Fruit fly (Drosophila melanogaster) whole organism, embryonic: Measurements from ENCODE around the gene CG9518.

Experiments
- CG10543 ChIP-seq: fragments of 200-800 bp; sonication (Bioruptor generic); optimal IDR thresholded peaks from 3 replicates; lab custom pipeline; 2017; ENCODE audit warnings: missing biosample characterization, mild to moderate bottlenecking, missing genetic modification characterization, moderate library complexity
- CG13123 ChIP-seq: fragments of 200-800 bp; sonication (Bioruptor generic); optimal IDR thresholded peaks from 2 replicates; lab custom pipeline; 2016; ENCODE audit warnings: missing biosample characterization, missing genetic modification characterization
- CG13424 ChIP-seq: fragments of 200-800 bp; sonication (Bioruptor generic); optimal IDR thresholded peaks from 2 replicates; lab custom pipeline; 2019; ENCODE audit warnings: missing biosample characterization, mild to moderate bottlenecking, missing genetic modification characterization, moderate library complexity
- CG14014 ChIP-seq: fragments of 200-800 bp; sonication (Bioruptor generic); IDR thresholded peaks from 2 replicates; pipeline ENCODE4 v1.3.6; 2022; ENCODE audit warnings: missing biosample characterization, missing genetic modification characterization
- CG15011 ChIP-seq: fragments of 200-800 bp; sonication (Bioruptor generic); optimal IDR thresholded peaks from 3 replicates; lab custom pipeline; 2018; ENCODE audit warnings: missing biosample characterization, mild to moderate bottlenecking, missing genetic modification characterization
- CG17568 ChIP-seq: fragments of 200-800 bp; sonication (Bioruptor generic); optimal IDR thresholded peaks from 2 replicates; lab custom pipeline; 2018; ENCODE audit warnings: missing biosample characterization, mild to moderate bottlenecking, missing genetic modification characterization, moderate library complexity
- CG18011 ChIP-seq: fragments of 200-800 bp; sonication (Bioruptor generic); optimal IDR thresholded peaks from 2 replicates; lab custom pipeline; 2017; ENCODE audit warnings: missing biosample characterization, missing genetic modification characterization, mild to moderate bottlenecking, moderate library complexity, missing genotype
- CG1832 ChIP-seq: fragments of 200-800 bp; sonication (Bioruptor generic); optimal IDR thresholded peaks from 2 replicates; lab custom pipeline; 2017; ENCODE audit warnings: missing biosample characterization, mild to moderate bottlenecking, missing genetic modification characterization, inconsistent platforms
- CG2129 ChIP-seq: fragments of 200-800 bp; sonication (Bioruptor generic); IDR thresholded peaks from 2 replicates; pipeline ENCODE4 v1.3.6; 2022; ENCODE audit warnings: missing biosample characterization, missing genetic modification characterization; ENCODE audit not compliant: partially characterized antibody
- CG2875 ChIP-seq: fragments of 200-800 bp; sonication (Bioruptor generic); optimal IDR thresholded peaks from 2 replicates; lab custom pipeline; 2017; ENCODE audit warnings: missing biosample characterization, mild to moderate bottlenecking, missing genetic modification characterization, missing genetic modification reagents
- CG32767 ChIP-seq: fragments of 200-800 bp; sonication (Bioruptor generic); IDR thresholded peaks from 2 replicates; pipeline ENCODE4 v1.3.6; 2022; ENCODE audit warnings: missing biosample characterization, missing genetic modification characterization
- CG4328 ChIP-seq: fragments of 200-800 bp; sonication (Bioruptor generic); optimal IDR thresholded peaks from 3 replicates; lab custom pipeline; 2017; ENCODE audit warnings: missing biosample characterization, missing genetic modification reagents, missing genetic modification characterization
- CG4617 ChIP-seq: fragments of 200-800 bp; sonication (Bioruptor generic); optimal IDR thresholded peaks from 3 replicates; lab custom pipeline; 2016; ENCODE audit warnings: missing biosample characterization, missing genetic modification characterization, borderline replicate concordance
- CG6654 ChIP-seq: fragments of 200-800 bp; sonication (Bioruptor generic); optimal IDR thresholded peaks from 2 replicates; lab custom pipeline; 2017; ENCODE audit warnings: missing biosample characterization, mild to moderate bottlenecking, missing genetic modification characterization
- CG6813 ChIP-seq: fragments of 200-800 bp; sonication (Bioruptor generic); optimal IDR thresholded peaks from 2 replicates; lab custom pipeline; 2017; ENCODE audit warnings: missing biosample characterization, missing genetic modification characterization, mild to moderate bottlenecking, moderate library complexity, missing genetic modification reagents
- CG6854 ChIP-seq: fragments of 200-800 bp; sonication (Bioruptor generic); optimal IDR thresholded peaks from 3 replicates; lab custom pipeline; 2017; ENCODE audit warnings: missing biosample characterization, mild to moderate bottlenecking, missing genetic modification characterization
- CG9215 ChIP-seq: fragments of 200-800 bp; sonication (Bioruptor generic); IDR thresholded peaks from 2 replicates; pipeline ENCODE4 v1.3.6; 2022; ENCODE audit warnings: missing biosample characterization, missing genetic modification characterization
- Dip3 ChIP-seq: fragments of 200-800 bp; sonication (Bioruptor generic); optimal IDR thresholded peaks from 3 replicates; lab custom pipeline; 2016; ENCODE audit warnings: missing biosample characterization, missing genetic modification characterization
- Doc2 ChIP-seq: fragments of 200-800 bp; sonication (Bioruptor generic); IDR thresholded peaks from 2 replicates; pipeline ENCODE4 v1.3.6; 2022; ENCODE audit warnings: missing biosample characterization, missing genetic modification characterization
- ERR ChIP-seq: fragments of 200-800 bp; sonication (Bioruptor generic); optimal IDR thresholded peaks from 2 replicates; lab custom pipeline; 2016; ENCODE audit warnings: missing biosample characterization, missing genetic modification characterization
- HLHmδ ChIP-seq: fragments of 200-800 bp; sonication (Bioruptor generic); optimal IDR thresholded peaks from 2 replicates; lab custom pipeline; 2018; ENCODE audit warnings: missing biosample characterization, mild to moderate bottlenecking, missing genetic modification characterization, moderate library complexity
- Hsf ChIP-seq: fragments of 200-800 bp; sonication (Bioruptor generic); optimal IDR thresholded peaks from 3 replicates; lab custom pipeline; 2016; ENCODE audit warnings: missing biosample characterization, missing genetic modification characterization
- Lpt ChIP-seq: fragments of >200 bp; optimal IDR thresholded peaks from 2 replicates; lab custom pipeline; 2018; ENCODE audit warnings: missing biosample characterization, missing genetic modification characterization
- Mad ChIP-seq: fragments of 200-800 bp; sonication (Bioruptor generic); optimal IDR thresholded peaks from 2 replicates; lab custom pipeline; 2016; ENCODE audit warnings: missing biosample characterization, missing genetic modification characterization
- Rfx ChIP-seq: fragments of 200-800 bp; sonication (Bioruptor generic); IDR thresholded peaks from 2 replicates; pipeline ENCODE4 v1.3.6; 2022; ENCODE audit warnings: missing biosample characterization, missing genetic modification characterization
- Sox102F ChIP-seq: fragments of 200-800 bp; sonication (Bioruptor generic); optimal IDR thresholded peaks from 2 replicates; lab custom pipeline; 2018; ENCODE audit warnings: missing biosample characterization, mild to moderate bottlenecking, missing genetic modification characterization, moderate library complexity
- TFAM ChIP-seq: fragments of 200-800 bp; sonication (Bioruptor generic); optimal IDR thresholded peaks from 2 replicates; lab custom pipeline; 2017; ENCODE audit warnings: missing biosample characterization, missing genetic modification characterization, inconsistent platforms
- al ChIP-seq: fragments of 200-800 bp; sonication (Bioruptor generic); IDR thresholded peaks from 2 replicates; pipeline ENCODE4 v1.3.6; 2022; ENCODE audit warnings: missing biosample characterization, missing genetic modification characterization
- az2 ChIP-seq: fragments of 200-800 bp; sonication (Bioruptor generic); optimal IDR thresholded peaks from 3 replicates; lab custom pipeline; 2016; ENCODE audit warnings: missing biosample characterization, missing genetic modification characterization
- cad ChIP-seq: fragments of >200 bp; optimal IDR thresholded peaks from 2 replicates; lab custom pipeline; 2017; ENCODE audit warnings: missing biosample characterization, missing genetic modification characterization
- cas ChIP-seq: fragments of 200-800 bp; sonication (Bioruptor generic); IDR thresholded peaks from 2 replicates; pipeline ENCODE4 v1.3.6; 2022; ENCODE audit warnings: missing biosample characterization, missing genetic modification characterization
- caup ChIP-seq: fragments of 200-800 bp; sonication (Bioruptor generic); optimal IDR thresholded peaks from 3 replicates; lab custom pipeline; 2017; ENCODE audit warnings: missing biosample characterization, mild to moderate bottlenecking, missing genetic modification characterization, moderate library complexity; ENCODE audit not compliant: severe bottlenecking
- cg ChIP-seq: fragments of 200-800 bp; sonication (Bioruptor generic); optimal IDR thresholded peaks from 3 replicates; lab custom pipeline; 2019; ENCODE audit warnings: missing biosample characterization, mild to moderate bottlenecking, missing genetic modification characterization, moderate library complexity
- chm ChIP-seq: fragments of 200-800 bp; sonication (Bioruptor generic); IDR thresholded peaks from 2 replicates; pipeline ENCODE4 v1.3.6; 2022; ENCODE audit warnings: missing biosample characterization, missing genetic modification characterization
- dm ChIP-seq: fragments of 200-800 bp; sonication (Bioruptor generic); optimal IDR thresholded peaks from 3 replicates; lab custom pipeline; 2016; ENCODE audit warnings: missing biosample characterization, missing genetic modification characterization
- ems ChIP-seq: fragments of 200-800 bp; sonication (Bioruptor generic); optimal IDR thresholded peaks from 3 replicates; lab custom pipeline; 2016; ENCODE audit warnings: missing biosample characterization, missing genetic modification characterization
- en ChIP-seq: fragments of 200-800 bp; sonication (Bioruptor generic); optimal IDR thresholded peaks from 2 replicates; lab custom pipeline; 2016; ENCODE audit warnings: missing biosample characterization, missing genetic modification characterization
- esg ChIP-seq: fragments of 200-800 bp; sonication (Bioruptor generic); conservative IDR thresholded peaks from 2 replicates; pipeline ENCODE4 v1.3.6; 2022; ENCODE audit warnings: missing biosample characterization, missing genetic modification characterization
- fd96Cb ChIP-seq: fragments of 200-800 bp; sonication (Bioruptor generic); optimal IDR thresholded peaks from 2 replicates; lab custom pipeline; 2018; ENCODE audit warnings: missing biosample characterization, mild to moderate bottlenecking, missing genetic modification characterization, moderate library complexity
- jumu ChIP-seq: fragments of 200-800 bp; sonication (Bioruptor generic); optimal IDR thresholded peaks from 3 replicates; lab custom pipeline; 2016; ENCODE audit warnings: missing biosample characterization, missing genetic modification characterization
- ken ChIP-seq: fragments of 200-800 bp; sonication (Bioruptor generic); IDR thresholded peaks from 3 replicates; pipeline ENCODE4 v1.3.6; 2022; ENCODE audit warnings: missing biosample characterization, missing genetic modification characterization
- org-1 ChIP-seq: fragments of 200-800 bp; sonication (Bioruptor generic); optimal IDR thresholded peaks from 2 replicates; lab custom pipeline; 2017; ENCODE audit warnings: missing biosample characterization, missing genetic modification characterization
- p53 ChIP-seq: fragments of 200-800 bp; sonication (Bioruptor generic); optimal IDR thresholded peaks from 2 replicates; lab custom pipeline; 2016; ENCODE audit warnings: missing biosample characterization, missing genetic modification characterization
- pita ChIP-seq: fragments of 200-800 bp; sonication (Bioruptor generic); optimal IDR thresholded peaks from 2 replicates; lab custom pipeline; 2017; ENCODE audit warnings: missing biosample characterization, mild to moderate bottlenecking, missing genetic modification characterization
- seq ChIP-seq: fragments of 200-800 bp; sonication (Bioruptor generic); IDR thresholded peaks from 2 replicates; pipeline ENCODE4 v1.3.6; 2022; ENCODE audit warnings: missing biosample characterization, missing genetic modification characterization
- sisA ChIP-seq: fragments of 200-800 bp; sonication (Bioruptor generic); IDR thresholded peaks from 2 replicates; pipeline ENCODE4 v1.3.6; 2022; ENCODE audit warnings: missing biosample characterization, missing genetic modification characterization
- sr ChIP-seq: fragments of 200-800 bp; sonication (Bioruptor generic); IDR thresholded peaks from 3 replicates; pipeline ENCODE4 v1.3.6; 2022; ENCODE audit warnings: missing biosample characterization, missing genetic modification characterization
- stc ChIP-seq: fragments of 200-800 bp; sonication (Bioruptor generic); IDR thresholded peaks from 2 replicates; pipeline ENCODE4 v1.3.6; 2022; ENCODE audit warnings: missing biosample characterization, missing genetic modification characterization
- tio ChIP-seq: fragments of 200-800 bp; sonication (Bioruptor generic); optimal IDR thresholded peaks from 2 replicates; lab custom pipeline; 2017; ENCODE audit warnings: missing biosample characterization, missing genetic modification characterization, inconsistent platforms
- usp ChIP-seq: fragments of >200 bp; optimal IDR thresholded peaks from 2 replicates; lab custom pipeline; 2017; ENCODE audit warnings: missing biosample characterization, missing genetic modification characterization
- vfl ChIP-seq: fragments of 200-800 bp; sonication (Bioruptor generic); optimal IDR thresholded peaks from 2 replicates; lab custom pipeline; 2016; ENCODE audit warnings: missing biosample characterization, missing genetic modification characterization

Gene CG9518

DNA sequence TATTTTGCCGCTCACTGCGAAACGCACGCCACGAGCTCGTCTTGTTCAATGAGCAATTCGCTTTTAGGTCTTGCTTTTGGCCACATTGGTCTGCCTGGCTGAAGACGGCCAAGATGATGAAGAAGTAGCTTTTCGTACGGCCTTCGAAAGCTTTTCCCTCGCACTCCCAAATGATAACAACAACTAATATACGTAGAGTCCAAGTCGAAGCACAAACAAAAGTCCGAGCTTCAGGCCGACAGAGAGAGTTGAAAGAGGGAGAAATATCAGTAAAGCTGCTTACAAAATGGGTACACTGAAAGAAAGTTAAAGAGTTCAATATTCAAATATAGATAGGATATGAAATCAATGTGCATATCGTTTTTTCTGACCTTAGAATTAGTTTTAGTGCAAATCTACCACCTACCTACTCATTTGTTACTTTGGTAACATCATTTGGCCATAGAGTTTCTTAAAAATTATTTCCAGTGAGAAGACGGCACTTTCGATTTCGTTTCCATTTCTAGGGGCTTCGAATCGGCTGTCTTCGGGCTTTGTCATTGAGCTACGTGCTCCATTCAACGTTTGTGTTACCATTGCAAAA lies 11.6 kb upstream of the CG9518 start, which contains the start of the genes CG45064 and CG45065 (continued):
- peak; percentile 78 for TF ChIP-seq jumu (GFP tag; lab: Kevin White, UChicago)
- TF ChIP-seq pita: no peak
- peak; percentile 56 for TF ChIP-seq en
- TF ChIP-seq CG2129 (GFP tag; lab: Robert Waterston, UW): no peak
- TF ChIP-seq ken: peak; percentile 86
- no peak for TF ChIP-seq CG1832 (GFP tag; lab: Kevin White, UChicago)
- TF ChIP-seq Mad (GFP tag; lab: Kevin White, UChicago): peak; percentile 8
- TF ChIP-seq CG18011 (GFP tag; lab: Kevin White, UChicago): peak; percentile 32
- no peak for TF ChIP-seq CG9215 (GFP tag; lab: Robert Waterston, UW)
- TF ChIP-seq Doc2 (GFP tag; lab: Robert Waterston, UW): no peak
- peak; percentile 64 for TF ChIP-seq CG17568 (GFP tag; lab: Kevin White, UChicago)
- peak; percentile 74; the same call in 1 of the 3 replicates for TF ChIP-seq sr (GFP tag; lab: Robert Waterston, UW)
- TF ChIP-seq CG6813 (GFP tag; lab: Kevin White, UChicago): peak; percentile 71
- TF ChIP-seq stc: peak; percentile 90
- TF ChIP-seq CG13123: peak; percentile 56
- TF ChIP-seq dm (GFP tag; lab: Kevin White, UChicago): peak; percentile 38
- TF ChIP-seq ERR: peak; percentile 41
- peak; percentile 24 for TF ChIP-seq CG10543 (GFP tag; lab: Kevin White, UChicago)
- TF ChIP-seq CG15011: peak; percentile 58
- TF ChIP-seq usp (GFP tag; lab: Kevin White, UChicago): no peak
- peak; percentile 70 for TF ChIP-seq CG6654 (GFP tag; lab: Kevin White, UChicago)
- peak; percentile 59 for TF ChIP-seq p53
- peak; percentile 91 for TF ChIP-seq sisA (GFP tag; lab: Robert Waterston, UW)
- peak; percentile 62 for TF ChIP-seq vfl (GFP tag; lab: Kevin White, UChicago)
- TF ChIP-seq chm (GFP tag; lab: Robert Waterston, UW): no peak
- TF ChIP-seq tio (GFP tag; lab: Kevin White, UChicago): peak; percentile 61
- TF ChIP-seq Lpt (GFP tag; lab: Kevin White, UChicago): no peak
- TF ChIP-seq CG32767 (GFP tag; lab: Robert Waterston, UW): peak; percentile 72; the same call in 1 of the 2 replicates
- peak; percentile 95 for TF ChIP-seq Sox102F (GFP tag; lab: Kevin White, UChicago)
- TF ChIP-seq CG2875 (GFP tag; lab: Kevin White, UChicago): peak; percentile 80
- peak; percentile 67 for TF ChIP-seq Rfx (GFP tag; lab: Robert Waterston, UW)
- peak; percentile 61 for TF ChIP-seq caup
- TF ChIP-seq CG4328: peak; percentile 36
- no peak for TF ChIP-seq TFAM
- peak; percentile 89 for TF ChIP-seq fd96Cb (tag; lab: Kevin White, UChicago)
- no peak for TF ChIP-seq HLHmδ (GFP tag; lab: Kevin White, UChicago)
- peak; percentile 50 for TF ChIP-seq al (GFP tag; lab: Robert Waterston, UW)
- TF ChIP-seq cas (GFP tag; lab: Robert Waterston, UW): no peak
- TF ChIP-seq cad: no peak
- TF ChIP-seq org-1 (GFP tag; lab: Kevin White, UChicago): peak; percentile 82
- TF ChIP-seq esg (GFP tag; lab: Robert Waterston, UW): peak; percentile 84
- peak; percentile 78 for TF ChIP-seq Hsf
- TF ChIP-seq ems: peak; percentile 70
- no peak for TF ChIP-seq cg (GFP tag; lab: Kevin White, UChicago)
- TF ChIP-seq CG4617 (GFP tag; lab: Kevin White, UChicago): peak; percentile 16
- TF ChIP-seq CG6854 (GFP tag; lab: Kevin White, UChicago): peak; percentile 73
- TF ChIP-seq CG13424 (tag; lab: Kevin White, UChicago): peak; percentile 88
- TF ChIP-seq Dip3 (GFP tag; lab: Kevin White, UChicago): peak; percentile 81
- peak; percentile 81 for TF ChIP-seq az2 (GFP tag; lab: Kevin White, UChicago)
- peak; percentile 80 for TF ChIP-seq seq (GFP tag; lab: Robert Waterston, UW)
- peak; percentile 62 for TF ChIP-seq CG14014
